Worm (Caenorhabditis elegans): ENCODE results near the gene Y37H2A.13.

The Y37H2A.13 gene

DNA sequence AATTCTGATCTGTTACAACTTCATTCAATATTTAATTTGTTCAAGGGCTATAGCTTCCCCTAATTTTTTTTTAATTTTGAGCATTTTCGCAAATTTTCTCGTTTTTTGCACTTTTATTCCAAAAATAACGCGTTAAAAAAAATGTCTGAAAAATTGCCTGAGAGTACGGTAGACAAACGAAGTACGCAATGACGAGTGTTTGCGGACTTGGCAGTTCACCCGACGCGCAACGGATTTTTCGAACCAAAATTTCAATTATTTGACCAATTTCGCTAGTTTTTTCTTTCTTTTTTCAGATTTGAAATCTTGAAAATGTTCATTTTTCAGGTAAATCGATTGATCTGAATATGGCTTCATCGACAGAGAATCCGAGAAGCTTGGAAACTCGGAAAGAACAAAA, 15.5 kb upstream of the Y37H2A.13 start, which contains the start of gene fbxa-211:
fbxa-211 (plus strand) TSS at position 328 of the 400 bp plus-strand sequence.
- no peak for TF ChIP-seq egl-18 (GFP tag; IDR thresholded peaks at IDR 0.05)
- peak; percentile 71 for TF ChIP-seq lsl-1 (GFP tag; optimal IDR thresholded peaks at IDR 0.05)
- TF ChIP-seq B0336.3 (GFP tag; IDR thresholded peaks at IDR 0.05) = no peak
- peak; percentile 32 for TF ChIP-seq snpc-1.3 (tag; optimal IDR thresholded peaks at IDR 0.05; ENCODE audit: insufficient read depth)
- TF ChIP-seq F49E8.2 (tag; optimal IDR thresholded peaks at IDR 0.05; ENCODE audit: insufficient read depth) = peak; percentile 43
- no peak for TF ChIP-seq unc-62 (GFP tag; optimal IDR thresholded peaks at IDR 0.05)

DNA sequence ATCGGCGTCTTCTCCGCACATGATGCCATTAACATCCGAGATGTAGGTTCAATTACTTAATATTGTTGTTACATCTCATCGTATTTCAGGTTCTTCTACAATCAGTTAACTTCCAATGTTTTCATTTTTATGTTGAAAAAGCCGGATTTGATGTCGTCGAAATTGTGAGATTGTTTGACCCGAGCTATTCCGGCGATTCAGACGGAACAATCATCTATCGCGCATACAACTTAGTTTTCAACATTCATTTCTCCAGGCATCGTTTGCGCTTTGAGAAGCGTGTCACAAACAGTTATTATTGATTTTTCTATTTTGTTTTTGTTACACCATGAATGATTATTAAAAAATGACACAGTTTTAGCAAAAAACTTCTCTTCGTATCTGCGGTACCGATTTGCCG, 14.1 kb upstream of the Y37H2A.13 start:
- TF ChIP-seq pha-4 (tag; optimal IDR thresholded peaks at IDR 0.05) = no peak
- no peak for TF ChIP-seq lsl-1 (GFP tag; optimal IDR thresholded peaks at IDR 0.05)
- TF ChIP-seq athp-1 (tag; optimal IDR thresholded peaks at IDR 0.05) = no peak
- no peak for TF ChIP-seq hmg-20 (GFP tag; IDR thresholded peaks at IDR 0.05)
- TF ChIP-seq ztf-22 (GFP tag; optimal IDR thresholded peaks at IDR 0.05) = no peak
- no peak for TF ChIP-seq mxl-1 (tag; optimal IDR thresholded peaks at IDR 0.05)
- TF ChIP-seq ztf-18 (tag; optimal IDR thresholded peaks at IDR 0.05) = no peak
- TF ChIP-seq F10E7.11 (tag; optimal IDR thresholded peaks at IDR 0.05) = no peak
- no peak for TF ChIP-seq let-607 (tag; optimal IDR thresholded peaks at IDR 0.05)
- TF ChIP-seq aptf-3 (GFP tag; IDR thresholded peaks at IDR 0.05) = no peak
- no peak for TF ChIP-seq nhr-179 (tag; optimal IDR thresholded peaks at IDR 0.05)
- TF ChIP-seq F37B4.10 (GFP tag; IDR thresholded peaks at IDR 0.05) = no peak
- TF ChIP-seq T07F8.4 (tag; optimal IDR thresholded peaks at IDR 0.05) = no peak

DNA sequence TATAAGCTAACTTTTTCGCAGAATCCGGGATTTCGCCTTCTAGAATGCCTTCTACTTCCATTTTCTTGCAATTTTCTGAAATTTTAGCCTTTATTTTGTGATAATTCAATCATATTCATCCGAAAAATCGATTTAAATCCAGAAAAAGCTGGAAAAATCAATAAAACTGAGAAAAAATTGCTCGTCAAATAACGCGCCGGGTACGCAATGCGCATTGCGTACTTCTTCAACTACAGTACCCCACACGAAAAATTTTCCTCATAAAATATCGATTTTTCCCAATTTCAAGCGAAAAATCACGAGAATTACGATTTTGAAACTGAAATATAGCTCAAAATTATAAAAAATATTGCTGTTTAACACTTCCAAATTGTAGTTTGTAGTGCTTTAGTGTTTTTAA, 11.6 kb upstream of the Y37H2A.13 start, which contains the start of gene Y37H2A.12:
Y37H2A.12 (minus strand) TSS at position 81 of the 400 bp plus-strand sequence.
- TF ChIP-seq lin-54 (GFP tag; optimal IDR thresholded peaks at IDR 0.05) (no peak), him-1 (tag; optimal IDR thresholded peaks at IDR 0.05) (peak; percentile 83), xnd-1 (tag; optimal IDR thresholded peaks at IDR 0.05) (peak; percentile 2), rec-8 (tag; optimal IDR thresholded peaks at IDR 0.05) (no peak), D2030.7 (GFP tag; IDR thresholded peaks at IDR 0.05) (peak; percentile 48; the same call in 1 of the 2 replicates), madf-6 (GFP tag; IDR thresholded peaks at IDR 0.05) (peak; percentile 61), F33H1.4 (GFP tag; IDR thresholded peaks at IDR 0.05) (peak; percentile 34; the same call in 1 of the 2 replicates), F10E7.11 (tag; optimal IDR thresholded peaks at IDR 0.05) (no peak), lsl-1 (GFP tag; optimal IDR thresholded peaks at IDR 0.05) (peak; percentile 90)

DNA sequence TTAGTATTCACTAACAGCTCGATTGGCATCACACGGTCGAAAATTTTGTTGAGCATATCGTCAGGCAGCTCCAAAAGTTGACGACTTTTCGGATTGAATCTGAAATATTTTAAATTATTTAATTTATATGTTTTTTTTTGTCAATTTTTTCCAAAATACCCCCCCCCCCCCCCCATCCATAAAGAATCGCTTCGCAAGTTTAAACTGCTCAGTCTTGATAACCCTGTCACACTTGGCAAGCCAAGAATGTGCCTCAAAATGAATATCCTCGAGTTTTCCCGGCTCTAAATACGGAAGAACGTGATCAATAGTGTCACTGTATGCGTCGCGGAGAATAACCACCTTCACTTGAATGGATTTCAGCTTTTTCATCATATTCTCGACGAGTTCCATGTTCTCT, 9.5 kb upstream of the Y37H2A.13 start, which contains the start of gene Y37H2A.18:
Y37H2A.18 (minus strand) TSS at position 101 of the 400 bp plus-strand sequence.
- TF ChIP-seq lsl-1 (GFP tag; optimal IDR thresholded peaks at IDR 0.05) (no peak), pbrm-1 (GFP tag; IDR thresholded peaks at IDR 0.05) (no peak), sptf-2 (GFP tag; optimal IDR thresholded peaks at IDR 0.05) (no peak), Y53F4B.3 (GFP tag; IDR thresholded peaks at IDR 0.05) (no peak), ztf-26 (tag; optimal IDR thresholded peaks at IDR 0.05) (no peak), F22D6.2 (tag; optimal IDR thresholded peaks at IDR 0.05) (no peak), nfya-1 (tag; optimal IDR thresholded peaks at IDR 0.05; ENCODE audit: borderline replicate concordance, insufficient read depth) (no peak), lin-35 (GFP tag; optimal IDR thresholded peaks at IDR 0.05) (no peak), ceh-40 (GFP tag; IDR thresholded peaks at IDR 0.05) (no peak), sdz-38 (tag; optimal IDR thresholded peaks at IDR 0.05) (no peak), ceh-91 (GFP tag; IDR thresholded peaks at IDR 0.05) (no peak), hsf-1 (GFP tag; IDR thresholded peaks at IDR 0.05) (no peak), lin-40 (tag; optimal IDR thresholded peaks at IDR 0.05) (no peak), F49E8.2 (tag; optimal IDR thresholded peaks at IDR 0.05; ENCODE audit: insufficient read depth) (no peak), nhr-27 (tag; optimal IDR thresholded peaks at IDR 0.05) (no peak), dox-1 (GFP tag; IDR thresholded peaks at IDR 0.05) (no peak), lir-1 (GFP tag; conservative IDR thresholded peaks at IDR 0.05) (no peak), B0336.3 (GFP tag; IDR thresholded peaks at IDR 0.05) (no peak), nhr-90 (tag; optimal IDR thresholded peaks at IDR 0.05) (no peak), unc-130 (GFP tag; optimal IDR thresholded peaks at IDR 0.05) (no peak)

Data from whole organism, young adult.